Fruit fly (Drosophila melanogaster): Measurements from ENCODE around the gene Cpr78Cc.

Gene Cpr78Cc

DNA sequence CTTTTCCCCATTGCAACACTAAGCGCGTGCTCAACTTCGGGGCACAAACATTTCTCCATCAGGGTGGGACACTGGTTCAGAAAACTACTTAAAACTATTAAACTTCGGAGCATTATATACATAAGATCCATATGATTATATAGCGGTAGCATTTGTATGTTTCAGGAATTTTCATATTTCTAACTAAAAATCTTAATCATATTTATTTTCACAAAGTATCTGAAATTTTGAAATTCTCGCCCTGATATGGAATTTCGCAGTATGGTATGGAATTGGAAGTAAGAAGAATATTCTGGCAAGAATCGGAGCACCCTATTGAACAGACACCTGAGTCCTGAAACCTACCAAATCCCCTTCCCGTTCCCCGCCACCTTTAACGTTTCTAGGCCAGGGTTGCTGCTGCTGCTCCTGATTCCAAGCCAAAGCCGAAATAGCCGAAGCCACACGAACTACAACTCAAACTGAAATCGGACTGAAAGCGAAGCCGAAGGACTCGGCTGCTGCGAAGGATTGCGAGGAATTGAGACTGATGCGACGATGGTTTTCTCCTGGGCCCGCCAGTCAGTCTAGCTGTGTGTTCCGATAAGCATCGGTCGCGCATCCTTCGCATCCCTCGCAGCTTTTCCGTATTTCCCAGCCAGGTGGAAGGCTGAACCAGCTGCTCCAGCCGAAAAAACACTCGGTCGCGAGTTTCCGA is 21.6 kb downstream of the Cpr78Cc start:
- no peak for TF ChIP-seq CTCF (optimal IDR thresholded peaks at IDR 0.05)
- TF ChIP-seq CG8478 (optimal IDR thresholded peaks at IDR 0.05) = no peak

dm6 chr3L:21324724-21325123 is 24.3 kb downstream of the Cpr78Cc start:
- TF ChIP-seq CTCF (optimal IDR thresholded peaks at IDR 0.05) (no peak), CG8478 (optimal IDR thresholded peaks at IDR 0.05) (no peak)

- TF ChIP-seq CG8478 (optimal IDR thresholded peaks at IDR 0.05) = no peak
- peak in 1 of 2 experiments; percentile 33 for TF ChIP-seq CTCF (optimal IDR thresholded peaks at IDR 0.05)
Observed at dm6 chr3L:21334999-21335631, 34.7 kb downstream of the Cpr78Cc start, which contains the start of gene Tsr1. Gene Tsr1 (plus strand): TSS chr3L:21335215.

DNA sequence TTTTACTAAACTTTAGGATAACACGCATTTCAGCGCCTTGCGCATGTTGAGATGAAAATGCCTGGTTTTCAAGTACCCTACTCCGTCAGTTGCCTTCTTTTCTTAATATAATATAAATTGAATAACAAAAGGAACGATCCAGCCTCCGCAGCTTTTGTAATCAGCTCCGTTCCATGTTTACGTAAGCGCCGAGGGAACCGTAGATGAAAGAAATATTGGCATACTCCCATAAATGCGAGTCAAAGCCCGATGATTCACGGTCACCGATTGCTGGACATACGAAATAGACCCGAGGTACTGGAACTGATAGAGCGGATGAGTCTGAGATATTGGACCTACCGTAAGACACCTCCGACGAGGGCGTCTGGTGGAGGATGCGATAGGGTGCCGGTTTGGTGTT is 42.2 kb downstream of the Cpr78Cc start:
- TF ChIP-seq CG8478 (optimal IDR thresholded peaks at IDR 0.05) (no peak), CTCF (optimal IDR thresholded peaks at IDR 0.05) (no peak)

DNA sequence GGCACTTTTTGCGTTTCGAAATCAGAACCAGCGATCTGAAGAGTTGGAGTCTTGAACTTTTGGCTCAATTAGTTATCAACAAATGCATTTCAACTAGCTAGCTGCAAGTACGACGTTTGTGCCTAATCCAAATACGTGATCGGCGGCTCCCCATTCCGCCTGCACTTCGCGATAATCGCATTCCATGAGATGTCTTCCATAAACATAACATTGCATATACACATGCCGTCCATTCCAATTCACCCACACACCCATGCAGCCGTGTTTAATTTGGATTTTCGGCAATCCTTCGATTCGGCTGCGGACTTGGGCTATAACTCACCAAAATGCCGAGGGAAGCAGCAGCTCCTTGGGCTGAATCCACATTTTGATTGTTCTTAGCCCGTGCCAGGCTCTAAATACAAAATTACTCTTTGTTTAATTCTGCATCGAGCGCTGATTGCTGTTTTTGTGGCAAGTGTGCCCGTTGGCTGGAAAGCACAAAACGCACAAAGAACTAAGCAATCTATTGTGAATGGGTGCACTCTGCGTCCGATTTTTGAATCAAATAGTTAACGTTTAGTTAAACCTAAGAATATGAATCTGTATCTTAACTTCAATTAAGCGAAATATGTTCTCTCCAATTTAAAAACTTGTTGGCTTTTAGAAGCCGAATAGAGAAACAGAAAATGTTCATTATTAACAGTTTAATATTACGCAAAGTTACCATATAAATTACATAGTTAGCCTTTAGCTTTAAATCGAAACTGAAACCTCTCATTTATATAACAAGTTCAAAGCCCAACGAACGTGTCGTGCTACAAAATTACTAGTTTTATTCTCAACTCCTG is 43.1 kb downstream of the Cpr78Cc start, which contains the start of the genes Tbc1d8-9 and CG32436:
Gene Tbc1d8-9, minus strand, starts transcription at position 463 of the 830 bp plus-strand sequence.
Gene CG32436, plus strand, starts transcription at position 780 of the 830 bp plus-strand sequence.
- TF ChIP-seq CG8478 (optimal IDR thresholded peaks at IDR 0.05) = no peak
- no peak for TF ChIP-seq CTCF (optimal IDR thresholded peaks at IDR 0.05)

dm6 chr3L:21346463-21347196 is 46.2 kb downstream of the Cpr78Cc start:
- no peak for TF ChIP-seq CTCF (optimal IDR thresholded peaks at IDR 0.05)
- no peak for TF ChIP-seq CG8478 (optimal IDR thresholded peaks at IDR 0.05)

- TF ChIP-seq CTCF (optimal IDR thresholded peaks at IDR 0.05) = no peak
- no peak for TF ChIP-seq CG8478 (optimal IDR thresholded peaks at IDR 0.05)
Observed at dm6 chr3L:21347197-21347831, 46.9 kb downstream of the Cpr78Cc start.

DNA sequence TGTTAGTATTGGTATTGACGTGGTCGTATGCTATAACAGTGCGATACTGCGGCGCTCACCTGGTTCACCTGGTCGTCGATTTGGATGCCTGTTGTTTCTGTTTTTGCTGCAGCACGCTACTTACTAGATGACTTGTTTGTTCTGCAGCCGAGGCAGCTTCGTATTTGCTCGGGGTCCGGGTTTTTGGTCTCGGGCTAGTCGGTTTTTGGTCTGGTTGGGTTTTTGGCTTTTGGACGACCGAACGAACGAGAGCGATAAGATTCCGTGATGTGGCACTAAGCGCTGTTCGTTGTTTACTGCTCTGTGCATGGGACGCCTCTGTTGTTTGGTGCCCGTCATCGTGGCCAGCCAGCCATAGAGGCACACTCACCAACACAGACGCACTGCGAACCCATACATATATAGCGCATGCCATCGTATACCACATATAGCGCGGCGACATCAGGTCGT is 48.6 kb downstream of the Cpr78Cc start, which contains the start of gene ebd2:
Gene ebd2, minus strand, starts transcription at position 306 of the 450 bp plus-strand sequence.
- TF ChIP-seq CTCF (optimal IDR thresholded peaks at IDR 0.05) (no peak), CG8478 (optimal IDR thresholded peaks at IDR 0.05) (no peak)
